Fruit fly (Drosophila melanogaster): ENCODE measurements around the gene CG18223.

DNA sequence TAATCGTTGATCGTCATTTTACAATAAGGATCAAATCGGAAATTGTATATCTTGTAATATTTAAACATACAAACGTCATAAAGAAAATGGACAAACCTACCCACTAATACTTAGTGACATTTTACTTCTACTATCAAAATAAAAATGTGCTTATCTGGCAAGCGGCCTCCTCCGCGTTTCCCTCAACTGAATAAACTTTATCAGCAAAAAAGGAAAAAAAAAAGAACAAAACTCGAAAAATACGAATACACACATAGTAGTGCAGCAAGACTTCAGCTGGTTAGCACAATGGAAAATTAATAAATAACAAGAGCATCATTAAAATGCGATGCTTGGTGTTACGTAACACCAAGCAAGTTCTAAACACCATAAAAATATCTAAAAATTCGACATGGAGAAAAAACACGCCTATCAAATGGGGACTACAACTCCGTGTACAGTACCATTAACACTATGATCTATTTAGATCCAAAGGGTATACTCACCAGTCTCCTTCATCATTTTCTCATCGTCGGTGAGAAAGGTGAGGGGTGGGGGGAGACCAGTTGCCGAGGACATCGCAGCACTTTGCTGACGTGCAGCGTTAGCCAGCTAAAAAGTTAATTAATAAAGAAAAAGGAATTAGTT lies 22.5 kb downstream of the CG18223 start:
- TF ChIP-seq cic (GFP tag; optimal IDR thresholded peaks at IDR 0.05) (peak; percentile 49), CG5204 (GFP tag; optimal IDR thresholded peaks at IDR 0.05) (no peak), pad (GFP tag; optimal IDR thresholded peaks at IDR 0.05) (peak; percentile 31), kay (GFP tag; ENCODE audit: borderline replicate concordance) (no peak), CG7101 (tag; optimal IDR thresholded peaks at IDR 0.05) (no peak), cnc (optimal IDR thresholded peaks at IDR 0.05) (no peak), Mnt (GFP tag; optimal IDR thresholded peaks at IDR 0.05) (no peak), CG33017 (tag; optimal IDR thresholded peaks at IDR 0.05) (no peak)

All from whole organism, adult.